Worm (Caenorhabditis elegans): Measurements from ENCODE around the gene snap-29.

- no peak for TF ChIP-seq ama-1 (optimal IDR thresholded peaks at IDR 0.05)
- TF ChIP-seq scrt-1 (GFP tag; IDR thresholded peaks at IDR 0.05), result no peak
- TF ChIP-seq tra-4 (tag; optimal IDR thresholded peaks at IDR 0.05), result no peak
- no peak for TF ChIP-seq sea-1 (GFP tag; conservative IDR thresholded peaks at IDR 0.05)
- TF ChIP-seq ceh-36 (tag; optimal IDR thresholded peaks at IDR 0.05), result no peak
- no peak for TF ChIP-seq ets-7 (tag; optimal IDR thresholded peaks at IDR 0.05)
These were observed 16.2 kb downstream of the snap-29 start, which contains the start of gene ztf-1 for ce11 chrIII:8792251-8792650.
